Worm (Caenorhabditis elegans): ENCODE measurements around the gene pam-1.

DNA sequence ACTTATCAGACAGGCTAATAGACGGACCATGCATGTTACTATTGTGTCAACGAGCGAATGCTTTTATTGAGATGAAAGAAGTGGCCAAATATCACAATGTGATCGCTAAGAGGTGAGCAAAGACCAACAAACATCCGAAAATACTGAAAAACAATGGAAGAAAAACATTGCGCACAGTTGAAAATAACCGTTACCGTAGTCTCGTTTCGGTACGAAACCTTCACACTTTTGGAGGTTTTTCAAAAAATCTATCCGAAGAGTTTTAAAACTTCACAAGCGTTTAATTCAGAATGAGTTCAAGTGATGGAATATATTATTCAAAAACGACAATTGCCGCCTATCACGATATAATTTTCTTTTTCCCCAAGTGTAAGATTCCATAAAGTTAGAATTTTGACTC lies 41.8 kb downstream of the pam-1 start:
- TF ChIP-seq nhr-25 (tag; optimal IDR thresholded peaks at IDR 0.05; ENCODE audit: borderline replicate concordance, insufficient read depth) (no peak), ceh-28 (tag; optimal IDR thresholded peaks at IDR 0.05) (no peak), aha-1 (tag) (no peak), pha-4 (GFP tag; IDR thresholded peaks at IDR 0.05) (no peak), pha-4 (tag; optimal IDR thresholded peaks at IDR 0.05) (no peak), fkh-10 (GFP tag; optimal IDR thresholded peaks at IDR 0.05) (no peak)
